Fruit fly (Drosophila melanogaster): ENCODE measurements around the gene Sytbeta.

Sytbeta gene

DNA sequence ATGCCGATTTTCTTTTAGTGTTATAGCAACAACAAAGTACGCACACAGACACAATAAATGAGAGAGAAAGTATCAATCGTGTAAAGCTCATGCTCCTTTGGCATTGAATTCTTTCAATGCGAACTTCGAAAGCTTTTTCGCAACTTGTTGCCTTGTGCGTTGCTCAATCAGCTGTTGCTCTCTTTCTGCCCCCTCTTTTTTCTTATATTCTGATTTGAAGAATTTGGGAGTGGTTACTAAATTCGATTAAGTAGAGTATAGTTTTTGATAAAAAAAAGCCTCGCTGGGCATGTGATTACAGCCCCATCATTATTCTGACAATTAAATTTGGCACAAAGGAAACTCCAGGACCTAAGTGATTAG lies 30.1 kb downstream of the Sytbeta start:
- TF ChIP-seq noc (tag; optimal IDR thresholded peaks at IDR 0.05): no peak

DNA sequence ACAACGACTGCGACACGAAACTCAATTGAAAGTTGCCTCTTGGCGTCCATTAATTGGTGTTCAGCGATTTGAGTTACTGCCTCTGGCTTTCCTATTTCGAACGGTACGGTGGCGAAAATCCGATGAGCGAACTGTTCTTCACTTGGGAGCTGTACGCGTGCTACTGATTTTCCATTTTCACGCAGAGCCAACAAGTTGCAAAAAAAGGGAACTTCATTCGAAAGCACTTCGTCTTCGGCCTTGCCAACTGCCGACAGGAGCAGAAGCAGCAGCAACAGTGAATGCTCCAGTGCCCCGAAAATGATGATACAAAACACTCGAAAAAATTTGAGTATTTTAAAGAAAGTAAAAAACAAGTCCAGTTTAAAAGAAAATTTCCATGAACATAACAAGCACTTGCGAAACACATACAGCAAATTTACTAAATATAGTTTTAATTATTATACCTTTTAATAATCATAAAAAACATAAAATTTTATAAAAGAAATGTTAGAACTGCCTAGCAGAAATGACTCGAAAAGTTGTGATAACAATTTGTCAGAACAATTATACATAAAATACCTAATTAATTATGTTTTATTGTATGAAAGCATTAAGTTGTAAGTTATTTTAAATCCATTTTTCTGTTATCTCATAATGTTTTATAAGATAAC lies 30.6 kb downstream of the Sytbeta start:
- TF ChIP-seq noc (tag; optimal IDR thresholded peaks at IDR 0.05): no peak

DNA sequence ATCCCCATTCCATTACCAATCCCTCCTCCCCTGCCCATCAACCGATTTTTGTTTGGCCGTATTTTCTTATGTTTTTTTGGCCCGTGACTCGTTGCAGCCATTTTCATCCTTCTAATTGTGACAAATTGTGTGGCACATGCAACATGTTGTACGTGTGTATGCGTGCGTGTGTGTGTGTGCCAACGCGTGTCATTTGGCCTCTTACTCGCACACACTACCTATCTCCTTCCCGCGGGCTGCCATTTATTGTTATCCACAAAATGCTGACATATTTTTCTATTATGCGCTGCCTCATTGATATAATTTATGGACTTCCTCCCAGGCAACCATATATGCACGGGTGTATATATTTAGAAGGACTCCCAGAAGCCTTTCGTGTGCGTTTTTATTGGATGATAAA lies 33.0 kb downstream of the Sytbeta start:
- no peak for TF ChIP-seq noc (tag; optimal IDR thresholded peaks at IDR 0.05)

DNA sequence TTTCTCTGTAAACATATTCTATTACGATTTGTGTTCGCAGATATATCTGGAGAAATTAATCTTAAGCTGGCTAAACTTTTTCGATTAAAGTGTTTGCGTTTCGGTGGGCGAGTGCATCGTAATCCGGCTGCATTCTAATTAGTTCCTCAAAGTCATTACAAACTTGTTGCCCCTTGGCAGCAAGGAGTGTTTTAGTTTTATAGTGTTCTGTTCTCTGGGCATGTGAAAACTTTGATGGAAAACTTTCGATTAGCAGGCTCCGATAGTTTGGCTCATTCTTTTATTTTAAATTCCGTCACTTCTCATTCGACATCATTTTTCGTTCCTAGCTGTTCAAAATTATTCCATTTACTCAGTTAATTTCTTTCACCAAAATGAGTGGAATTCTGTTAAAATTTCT lies 41.6 kb downstream of the Sytbeta start, which contains the start of gene CG32148:
CG32148 (plus strand) TSS at position 301 of the 400 bp plus-strand sequence.
- no peak for TF ChIP-seq noc (tag; optimal IDR thresholded peaks at IDR 0.05)

DNA sequence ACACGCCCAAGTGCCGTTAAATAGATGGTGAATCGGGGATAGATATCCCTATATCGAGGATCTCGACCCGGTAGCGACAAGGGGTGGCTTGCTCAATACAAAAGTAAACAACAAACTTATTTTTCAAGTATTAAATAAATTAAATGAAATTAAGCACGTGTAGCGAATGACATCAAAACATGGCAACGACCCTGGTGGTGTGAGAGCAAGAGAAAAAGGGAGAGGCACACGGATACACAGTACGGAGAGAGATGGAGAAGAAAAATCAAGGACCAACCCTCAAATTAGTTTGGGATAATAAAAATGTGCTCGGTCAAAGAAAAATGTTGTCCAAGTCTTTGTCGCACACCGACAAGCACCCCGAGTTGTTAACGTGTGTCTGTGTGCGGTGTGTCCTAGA lies 43.8 kb downstream of the Sytbeta start:
- TF ChIP-seq noc (tag; optimal IDR thresholded peaks at IDR 0.05): no peak

DNA sequence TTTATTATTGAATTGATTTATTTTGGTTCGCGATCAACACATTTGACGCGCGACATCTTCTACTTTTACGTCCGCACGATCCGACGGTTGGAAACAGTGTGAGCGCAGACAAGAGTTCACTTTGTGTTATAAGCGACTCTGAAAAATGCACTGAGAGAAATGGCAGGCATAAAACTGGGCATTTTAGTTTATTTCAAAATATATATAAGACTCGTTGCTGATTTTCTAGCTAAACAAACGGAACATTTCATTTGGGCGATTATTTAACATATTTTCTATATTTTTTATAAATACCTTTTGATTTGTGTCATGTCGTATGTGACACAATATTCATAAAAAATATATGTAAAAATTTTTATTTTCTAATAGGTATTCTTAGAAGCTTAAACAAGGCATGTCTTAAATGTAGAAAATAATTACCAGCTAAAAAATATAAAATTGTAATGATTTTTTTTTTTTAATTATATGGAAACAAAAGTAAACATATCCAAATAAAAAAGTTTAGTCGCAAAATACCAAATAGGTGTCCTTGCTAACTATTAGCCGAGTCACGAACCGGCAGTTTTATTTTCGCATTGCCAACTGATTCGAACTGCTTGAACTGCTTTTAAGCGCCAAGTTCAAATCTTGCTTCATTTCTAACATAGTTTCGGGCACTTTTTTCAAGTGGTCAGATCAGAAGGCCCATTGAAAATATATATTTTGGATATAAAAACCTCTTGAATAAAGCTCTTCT lies 50.7 kb downstream of the Sytbeta start, which contains the start of gene Reck:
Reck (minus strand) TSS at position 106 of the 736 bp plus-strand sequence.
- TF ChIP-seq noc (tag; optimal IDR thresholded peaks at IDR 0.05): no peak

DNA sequence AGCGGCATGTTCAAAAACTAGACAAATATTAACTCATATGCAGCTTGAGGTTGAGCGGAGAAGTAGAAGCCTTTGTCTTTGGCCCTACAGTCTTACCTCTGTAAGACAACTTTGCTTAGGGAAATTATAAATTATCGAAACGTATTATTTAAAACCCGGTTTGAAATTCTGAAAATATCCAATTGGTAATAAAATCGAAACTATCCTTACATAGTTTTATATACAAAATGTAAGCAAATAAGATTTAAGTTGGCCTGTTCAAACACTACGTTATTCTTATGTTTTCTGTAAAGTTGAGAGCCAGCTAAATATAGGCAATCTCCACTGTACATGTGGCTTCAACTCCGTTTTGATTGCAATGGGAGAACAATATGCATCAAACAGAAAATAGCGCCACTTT lies 51.5 kb downstream of the Sytbeta start:
- TF ChIP-seq noc (tag; optimal IDR thresholded peaks at IDR 0.05): no peak

DNA sequence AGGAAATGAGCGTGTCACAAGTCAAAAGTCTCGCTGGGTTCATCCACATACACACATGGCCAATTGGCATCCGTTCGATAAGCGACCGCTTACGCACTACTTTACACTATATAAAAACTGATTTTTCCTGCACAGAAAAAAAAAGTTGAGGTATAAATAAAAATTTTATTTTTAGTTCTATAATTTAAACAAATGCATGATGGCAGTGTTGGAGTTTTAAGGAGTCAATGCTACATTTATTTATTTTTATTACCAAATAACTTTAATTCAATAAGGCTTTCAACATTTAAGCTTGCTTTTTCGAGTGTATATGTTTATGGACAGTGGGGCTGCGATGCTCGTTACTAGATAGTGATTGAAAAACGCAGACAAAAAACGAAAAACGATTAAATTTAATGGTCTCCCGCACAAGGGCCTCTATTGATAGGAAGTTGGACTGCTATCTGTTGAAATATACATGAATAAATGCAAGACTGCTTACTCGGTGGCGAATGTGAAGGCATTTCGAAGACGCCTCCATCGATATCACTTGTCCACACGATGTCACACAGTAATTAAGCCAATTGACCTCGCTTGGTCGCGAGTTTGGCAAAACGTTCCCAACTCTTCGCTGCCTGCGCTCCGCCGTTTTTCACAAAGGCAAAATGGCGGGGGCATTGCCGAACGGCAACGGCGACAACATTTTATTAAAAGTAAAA lies 53.0 kb downstream of the Sytbeta start:
- TF ChIP-seq noc (tag; optimal IDR thresholded peaks at IDR 0.05): peak; percentile 74

DNA sequence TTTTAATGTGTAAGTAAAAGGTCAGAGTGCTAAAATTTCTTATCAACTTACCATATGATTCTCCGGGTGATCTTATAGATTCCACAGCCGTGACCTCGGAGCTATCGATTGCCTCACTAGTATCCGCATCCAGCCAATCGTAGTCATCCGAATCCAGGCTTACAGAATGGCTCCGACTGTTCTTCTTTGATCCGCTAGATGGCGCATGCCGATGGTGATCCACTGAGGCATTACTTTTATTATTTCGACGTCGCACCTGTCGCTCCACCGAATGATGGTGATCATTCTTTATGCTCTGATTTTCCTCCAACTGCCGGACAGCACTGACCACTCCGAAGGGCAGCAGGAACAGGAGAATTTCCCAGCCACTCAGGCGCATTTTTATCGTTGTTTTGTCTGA lies 53.6 kb downstream of the Sytbeta start:
- TF ChIP-seq noc (tag; optimal IDR thresholded peaks at IDR 0.05): no peak

DNA sequence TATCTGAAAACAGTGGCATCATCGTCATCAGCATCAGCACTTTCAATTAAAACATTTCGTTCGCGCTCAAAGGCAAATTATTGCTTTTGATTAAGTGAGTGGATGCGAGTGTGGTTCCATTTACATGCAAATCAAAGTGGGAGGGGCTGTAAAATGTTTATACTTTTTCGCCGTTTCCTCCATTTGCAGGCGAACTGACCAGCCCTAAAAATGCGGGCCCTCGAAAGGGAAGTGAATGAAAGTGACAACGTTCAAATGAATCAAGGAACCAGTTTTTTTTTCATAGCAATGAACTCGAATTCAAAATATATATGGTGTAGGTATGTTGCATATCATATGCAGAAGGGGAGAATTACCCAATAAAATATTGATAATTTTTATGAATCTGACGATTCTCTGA lies 54.2 kb downstream of the Sytbeta start:
- TF ChIP-seq noc (tag; optimal IDR thresholded peaks at IDR 0.05): no peak

DNA sequence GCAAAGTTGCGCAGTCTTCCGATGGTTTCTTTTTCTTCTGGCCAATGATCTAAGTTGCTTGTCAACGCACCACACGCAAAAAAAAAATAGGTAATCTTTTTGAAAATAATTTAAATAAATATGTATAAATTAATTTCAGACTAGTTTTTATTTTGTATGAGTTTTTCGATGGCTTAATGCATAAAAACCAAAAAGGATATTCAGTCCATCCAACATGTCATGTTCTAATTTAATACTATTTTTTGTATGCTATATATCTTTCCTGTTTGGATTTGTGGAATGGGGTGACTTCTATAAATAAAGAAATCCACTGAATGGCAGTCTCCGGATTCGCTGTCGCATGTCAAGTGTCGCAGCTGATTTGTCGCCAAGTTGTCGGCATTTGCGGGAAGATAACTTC lies 55.1 kb downstream of the Sytbeta start:
- no peak for TF ChIP-seq noc (tag; optimal IDR thresholded peaks at IDR 0.05)

DNA sequence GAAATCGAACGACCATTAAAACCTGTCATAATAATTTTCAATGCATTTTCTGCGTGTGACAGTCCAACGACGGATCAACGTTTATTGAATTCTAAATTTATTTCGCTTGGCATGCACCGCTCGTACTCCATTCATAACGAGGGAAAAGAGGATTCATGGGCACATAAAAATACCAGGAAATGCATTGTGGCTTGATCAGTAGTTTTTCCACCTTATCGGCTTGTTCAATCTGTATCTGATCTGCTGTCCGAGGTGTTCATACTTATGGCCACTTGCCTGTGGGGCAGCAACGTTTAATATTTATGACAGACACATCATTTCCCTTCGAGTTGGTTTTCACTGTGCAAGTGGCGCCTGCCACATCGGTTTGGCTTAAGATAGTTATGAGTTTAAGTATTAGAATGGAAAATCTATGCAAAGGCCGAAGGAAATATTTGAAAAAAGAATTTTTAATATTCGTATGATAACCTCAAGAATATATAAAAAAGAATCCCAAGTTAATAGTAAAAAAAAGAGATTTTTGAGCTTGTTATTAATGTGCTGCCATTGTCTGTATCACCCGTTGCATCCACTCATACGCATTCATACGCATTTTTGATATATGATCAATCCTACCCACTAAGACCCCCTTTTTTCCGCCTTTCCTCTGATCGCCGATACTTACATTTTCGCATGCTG lies 57.4 kb downstream of the Sytbeta start:
- no peak for TF ChIP-seq noc (tag; optimal IDR thresholded peaks at IDR 0.05)

DNA sequence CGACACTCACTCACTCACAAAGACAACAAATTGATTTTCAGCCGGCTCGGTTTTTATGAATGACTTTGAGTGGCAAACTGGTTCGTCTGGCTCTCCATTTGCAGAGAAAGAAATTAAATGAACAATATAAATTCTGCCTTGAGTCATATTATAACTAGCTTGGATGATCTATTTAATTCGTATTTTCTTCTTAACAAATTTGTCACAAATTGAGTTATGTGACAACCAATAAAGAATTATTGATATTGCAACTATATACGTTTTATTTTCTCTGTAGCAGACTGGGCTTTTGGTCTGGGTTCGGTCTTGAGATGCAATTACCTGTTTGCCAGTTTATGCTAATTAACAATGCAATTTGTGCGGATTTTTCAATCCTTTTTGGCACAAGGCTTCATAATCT lies 58.0 kb downstream of the Sytbeta start:
- no peak for TF ChIP-seq noc (tag; optimal IDR thresholded peaks at IDR 0.05)

DNA sequence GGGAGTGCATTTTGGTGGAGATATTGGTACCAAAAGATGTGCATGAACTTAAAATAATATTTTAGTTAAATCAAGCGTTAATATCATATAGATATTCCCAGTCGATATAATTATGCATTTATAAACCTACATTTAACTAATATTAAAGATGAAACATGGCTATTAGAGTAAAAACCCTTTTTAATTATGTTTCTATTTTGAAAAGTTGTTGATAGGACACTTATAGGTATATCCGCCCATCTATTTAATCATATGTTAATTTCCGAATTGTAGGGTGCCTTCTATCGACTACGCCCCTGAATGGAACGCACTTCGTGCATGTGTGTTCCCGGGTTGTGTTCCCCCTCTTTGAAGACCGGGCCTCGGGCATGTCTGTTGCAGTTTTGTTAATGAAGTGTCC lies 59.0 kb downstream of the Sytbeta start:
- TF ChIP-seq noc (tag; optimal IDR thresholded peaks at IDR 0.05): no peak

DNA sequence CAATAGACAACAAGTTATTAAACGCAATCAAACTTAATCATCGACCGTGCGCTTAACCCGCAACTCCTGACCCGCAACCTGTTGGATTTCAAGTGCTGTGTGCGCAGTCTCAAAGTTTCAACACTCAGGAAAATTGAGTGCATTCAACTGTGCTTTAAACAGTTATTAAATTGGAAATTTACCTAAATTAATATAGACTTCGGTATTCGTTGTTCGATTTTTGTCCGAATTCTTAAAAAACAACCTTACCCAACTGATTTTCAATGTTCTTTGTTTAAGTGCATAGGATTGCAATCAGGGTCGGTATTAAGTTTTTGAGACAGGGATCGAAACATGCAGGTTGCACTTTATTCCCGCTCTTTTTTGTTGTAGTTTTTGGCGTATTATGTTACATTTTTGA lies 59.7 kb downstream of the Sytbeta start:
- no peak for TF ChIP-seq noc (tag; optimal IDR thresholded peaks at IDR 0.05)

DNA sequence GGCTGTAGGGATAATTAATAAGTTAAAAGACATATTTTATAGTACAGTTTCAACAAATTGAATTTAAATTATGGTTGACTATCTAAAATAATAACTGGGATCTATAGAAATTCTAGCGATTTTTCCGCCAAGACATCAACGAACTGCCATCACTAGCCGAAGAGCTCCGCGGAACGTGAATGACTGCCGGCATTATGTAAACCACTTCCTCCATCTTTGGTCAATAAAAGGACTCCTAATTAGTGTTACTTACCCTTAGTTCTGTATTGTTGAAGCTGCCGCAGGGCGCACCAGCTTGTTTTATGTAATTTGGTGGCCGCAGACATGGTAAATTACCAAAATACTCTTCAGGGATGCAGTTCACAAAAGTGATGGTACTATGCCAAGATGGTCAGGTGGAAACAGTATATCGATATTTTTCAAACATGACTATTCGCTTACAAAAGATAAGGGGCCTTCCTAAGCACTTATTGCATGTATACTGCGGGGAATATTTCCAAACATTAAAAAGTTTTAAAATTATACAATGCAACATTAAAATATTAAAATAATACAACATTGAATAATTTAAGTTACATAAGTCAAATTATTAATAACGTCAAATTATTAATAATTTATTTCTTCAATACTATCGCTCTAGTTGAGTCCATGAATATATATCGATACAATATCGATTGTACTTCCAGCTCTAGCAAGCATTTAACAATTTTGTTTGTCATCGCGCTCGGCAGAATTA lies 65.3 kb downstream of the Sytbeta start, which contains the start of the genes mRpL39 and Prosbeta2:
mRpL39 (minus strand) TSS at position 383 of the 736 bp plus-strand sequence.
Prosbeta2 (plus strand) TSS at position 668 of the 736 bp plus-strand sequence.
- no peak for TF ChIP-seq noc (tag; optimal IDR thresholded peaks at IDR 0.05)
